Fruit fly (Drosophila melanogaster) whole organism, wandering third instar larva: ENCODE data around the gene CG31262.

Experiments used
- Dif ChIP-seq: fragments of 200-275, 200-300 bp; sonication (Bioruptor generic); optimal IDR thresholded peaks from 2 replicates; lab custom pipeline; 2018; ENCODE audit warnings: missing biosample characterization, missing genetic modification characterization; ENCODE audit not compliant: partially characterized antibody
- GATAd ChIP-seq: sonication (Bioruptor generic); optimal IDR thresholded peaks from 2 replicates; lab custom pipeline; 2016; ENCODE audit warnings: missing biosample characterization, missing genetic modification characterization
- Hnf4 ChIP-seq: fragments of 200-800 bp; sonication (Bioruptor generic); optimal IDR thresholded peaks from 2 replicates; lab custom pipeline; 2016; ENCODE audit warnings: missing biosample characterization, mild to moderate bottlenecking, missing genetic modification characterization
- Mio ChIP-seq: sonication (Bioruptor generic); optimal IDR thresholded peaks from 2 replicates; lab custom pipeline; 2016; ENCODE audit warnings: missing biosample characterization, missing genetic modification characterization
- dmrt93B ChIP-seq: fragments of 200-800 bp; sonication (Bioruptor generic); optimal IDR thresholded peaks from 2 replicates; lab custom pipeline; 2018; ENCODE audit warnings: missing biosample characterization, mild to moderate bottlenecking, missing genetic modification characterization
- h ChIP-seq: fragments of 200-800 bp; sonication (Bioruptor generic); optimal IDR thresholded peaks from 3 replicates; lab custom pipeline; 2016; ENCODE audit warnings: missing biosample characterization, mild to moderate bottlenecking, missing genetic modification characterization
- pan ChIP-seq: fragments of >200 bp; optimal IDR thresholded peaks from 2 replicates; lab custom pipeline; 2017

dm6 chr3R:17209990-17210389, 12.9 kb downstream of the CG31262 start:
- no peak for TF ChIP-seq Dif (GFP tag; lab: Kevin White, UChicago)
- no peak for TF ChIP-seq pan (lab: Kevin White, UChicago)
- no peak for TF ChIP-seq h (GFP tag; lab: Kevin White, UChicago)
- no peak for TF ChIP-seq Hnf4 (GFP tag; lab: Kevin White, UChicago)
- no peak for TF ChIP-seq GATAd (GFP tag; lab: Kevin White, UChicago)
- no peak for TF ChIP-seq dmrt93B (GFP tag; lab: Kevin White, UChicago)
- no peak for TF ChIP-seq Mio (GFP tag; lab: Kevin White, UChicago)
